Fruit fly (Drosophila melanogaster): Measurements from ENCODE around the gene GMF.

GMF gene

DNA sequence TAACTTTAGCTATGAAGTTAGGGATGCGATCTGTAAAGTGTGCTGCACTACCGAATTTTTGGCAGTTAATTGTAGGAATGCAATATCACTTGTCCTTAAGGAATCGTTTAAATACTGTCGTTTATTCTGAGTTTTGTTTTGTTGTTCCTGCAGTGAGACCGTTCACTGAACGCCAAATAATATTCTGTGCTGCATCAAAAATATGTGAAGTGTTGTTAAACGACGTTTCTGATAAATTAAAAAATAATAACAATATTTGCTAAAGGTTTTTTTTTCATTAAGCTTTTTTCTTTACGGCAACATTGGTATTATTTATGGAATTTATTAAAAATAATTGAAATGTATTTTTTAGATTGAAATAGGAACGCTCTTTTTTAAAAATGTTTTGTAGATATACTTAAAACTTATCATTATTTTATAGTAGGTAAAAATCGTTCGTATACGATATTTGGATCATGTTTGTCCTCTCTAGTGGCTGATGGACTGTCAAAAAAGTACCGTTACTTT is at the start of gene GMF (continued):
- peak; percentile 78 for TF ChIP-seq gfzf (GFP tag; optimal IDR thresholded peaks at IDR 0.05)
- TF ChIP-seq grn (GFP tag; optimal IDR thresholded peaks at IDR 0.05) = peak; percentile 50
- no peak for TF ChIP-seq ftz-f1 (GFP tag; optimal IDR thresholded peaks at IDR 0.05)
- TF ChIP-seq lab (GFP tag; optimal IDR thresholded peaks at IDR 0.05) = peak; percentile 52
- TF ChIP-seq CG10959 (GFP tag; IDR thresholded peaks at IDR 0.05) = no peak
- peak; percentile 50 for TF ChIP-seq CG9727 (GFP tag; optimal IDR thresholded peaks at IDR 0.05)
- TF ChIP-seq sr (GFP tag; IDR thresholded peaks at IDR 0.05) = no peak; the same call in 2 of the 3 replicates
- TF ChIP-seq row (GFP tag; IDR thresholded peaks at IDR 0.05) = peak; percentile 78
- TF ChIP-seq yki (optimal IDR thresholded peaks at IDR 0.05) = no peak

dm6 chr2L:16351805-16352584 is 49.2 kb upstream of the GMF start:
- TF ChIP-seq chinmo (GFP tag; IDR thresholded peaks at IDR 0.05; ENCODE audit: partially characterized antibody) (0 out of 4 replicates have a peak, but pooled peaks have one; percentile 11), MESR4 (GFP tag; optimal IDR thresholded peaks at IDR 0.05) (peak; percentile 54), Deaf1 (tag; optimal IDR thresholded peaks at IDR 0.05) (peak; percentile 89), Lim3 (GFP tag; IDR thresholded peaks at IDR 0.05) (no peak), CG6254 (GFP tag; optimal IDR thresholded peaks at IDR 0.05) (no peak), CG17385 (GFP tag; optimal IDR thresholded peaks at IDR 0.05) (peak; percentile 92), Med (GFP tag) (peak; percentile 81), Stat92E (GFP tag; optimal IDR thresholded peaks at IDR 0.05) (peak in 1 of 3 experiments; percentile 71), B-H1 (GFP tag; IDR thresholded peaks at IDR 0.05) (no peak), az2 (GFP tag; optimal IDR thresholded peaks at IDR 0.05) (no peak), CG8478 (optimal IDR thresholded peaks at IDR 0.05) (peak; percentile 5), cg (GFP tag; optimal IDR thresholded peaks at IDR 0.05) (peak; percentile 92), psq (GFP tag; optimal IDR thresholded peaks at IDR 0.05) (peak; percentile 78), grau (tag; optimal IDR thresholded peaks at IDR 0.05) (peak; percentile 83), D (optimal IDR thresholded peaks at IDR 0.05) (peak; percentile 68), D (GFP tag; optimal IDR thresholded peaks at IDR 0.05) (no peak), Elba2 (GFP tag; optimal IDR thresholded peaks at IDR 0.05) (peak; percentile 41)

DNA sequence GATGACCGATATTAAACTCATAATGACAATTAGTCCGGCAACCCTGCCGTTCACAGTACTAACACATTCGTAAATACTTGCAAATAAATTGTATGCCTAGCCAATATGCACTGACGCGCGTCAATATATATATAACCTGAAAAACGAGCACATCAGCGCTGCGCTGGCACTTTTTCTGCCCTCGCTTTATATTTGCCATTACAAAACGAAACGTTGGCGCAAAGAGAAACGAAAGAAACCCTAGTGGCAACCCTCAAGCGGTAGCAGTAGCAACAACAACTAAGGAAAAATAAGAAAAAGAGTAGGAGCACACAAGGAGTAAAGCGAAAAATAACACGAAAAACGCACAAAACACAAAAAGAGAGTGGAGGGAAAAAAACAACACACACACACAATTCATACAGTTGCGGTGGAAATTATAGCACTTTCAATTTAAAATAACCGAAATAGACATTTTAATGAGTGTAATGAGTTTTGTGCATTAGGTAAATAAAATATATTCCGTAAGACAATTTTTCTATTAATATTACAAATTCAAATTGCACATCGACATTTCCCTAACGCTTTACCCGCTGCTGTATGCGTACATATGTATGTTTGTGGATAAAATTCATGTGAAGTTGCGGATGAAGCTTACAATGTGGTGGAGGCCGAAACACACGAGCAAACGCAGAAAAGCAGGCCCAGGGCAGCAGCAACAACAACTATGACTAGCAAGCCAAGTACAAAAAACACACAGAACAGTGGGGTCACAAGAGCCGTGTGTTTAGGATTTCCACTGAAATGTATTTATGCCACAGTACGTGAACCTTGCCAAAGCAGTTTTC is 48.2 kb upstream of the GMF start:
- TF ChIP-seq Myb (GFP tag; optimal IDR thresholded peaks at IDR 0.05) = peak; percentile 90
- TF ChIP-seq sug (tag; optimal IDR thresholded peaks at IDR 0.05) = peak; percentile 98
- TF ChIP-seq inv (GFP tag; IDR thresholded peaks at IDR 0.05; ENCODE audit: partially characterized antibody) = no peak
- peak; percentile 98 for TF ChIP-seq Abd-B (GFP tag; optimal IDR thresholded peaks at IDR 0.05)
- TF ChIP-seq CG10147 (GFP tag; optimal IDR thresholded peaks at IDR 0.05) = peak; percentile 99
- TF ChIP-seq unpg (GFP tag; optimal IDR thresholded peaks at IDR 0.05) = peak; percentile 99
- TF ChIP-seq CG18262 (tag; optimal IDR thresholded peaks at IDR 0.05) = peak; percentile 99
- TF ChIP-seq CG4820 (GFP tag; optimal IDR thresholded peaks at IDR 0.05) = peak; percentile 98
- TF ChIP-seq Max (GFP tag; optimal IDR thresholded peaks at IDR 0.05) = peak; percentile 99
- peak; percentile 99 for TF ChIP-seq CG1602 (GFP tag; optimal IDR thresholded peaks at IDR 0.05)
- TF ChIP-seq insv (GFP tag; optimal IDR thresholded peaks at IDR 0.05) = peak; percentile 56 to 83
- peak; percentile 98 for TF ChIP-seq cas (GFP tag; IDR thresholded peaks at IDR 0.05)
- peak; percentile 93 for TF ChIP-seq ssp (GFP tag; IDR thresholded peaks at IDR 0.05)
- TF ChIP-seq CG9609 (GFP tag; optimal IDR thresholded peaks at IDR 0.05) = peak; percentile 97
- no peak; the same call in 1 of the 2 replicates for TF ChIP-seq CG42726 (GFP tag; IDR thresholded peaks at IDR 0.05; ENCODE audit: partially characterized antibody)
- TF ChIP-seq az2 (GFP tag; optimal IDR thresholded peaks at IDR 0.05) = peak; percentile 99
- TF ChIP-seq CG32532 (GFP tag; IDR thresholded peaks at IDR 0.05) = peak; percentile 99
- TF ChIP-seq lab (GFP tag; optimal IDR thresholded peaks at IDR 0.05) = peak; percentile 100
- TF ChIP-seq gt (GFP tag; IDR thresholded peaks at IDR 0.05) = peak; percentile 93
- peak; percentile 91 for TF ChIP-seq HmgD (GFP tag; optimal IDR thresholded peaks at IDR 0.05)
- peak; percentile 93 for TF ChIP-seq CG18011 (GFP tag; optimal IDR thresholded peaks at IDR 0.05)
- TF ChIP-seq CG1024 (GFP tag; IDR thresholded peaks at IDR 0.05) = peak; percentile 97

Data from whole organism, embryonic.